Fruit fly (Drosophila melanogaster): ENCODE data around the gene trx.

The trx gene

DNA sequence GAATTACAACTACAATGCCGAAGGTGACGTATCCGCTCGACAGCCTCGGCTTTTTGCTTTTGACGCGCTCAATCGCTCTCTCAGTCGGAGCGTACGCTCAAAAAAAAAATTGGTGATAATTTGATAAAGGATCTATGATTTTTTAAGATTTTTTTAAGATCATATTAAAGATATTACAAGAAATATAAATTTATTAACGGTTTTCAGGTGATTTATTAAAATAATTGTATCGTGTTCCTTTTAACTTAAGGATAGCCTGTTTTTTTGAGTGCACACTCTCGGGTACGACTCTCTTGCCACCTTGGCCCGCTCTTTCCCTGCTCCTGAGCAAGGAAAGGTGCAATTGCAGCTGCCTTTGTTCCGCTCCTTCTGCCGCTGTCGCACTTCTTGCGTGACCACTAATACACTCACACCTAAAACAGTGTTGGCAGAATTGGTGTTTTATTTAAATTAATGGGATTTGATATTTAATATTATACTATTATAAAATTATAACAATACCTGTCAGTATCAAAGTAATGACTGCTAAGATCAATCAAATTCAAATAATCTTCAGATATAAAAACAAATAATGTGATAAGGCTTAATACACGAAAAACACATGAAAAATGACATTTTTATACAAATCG lies 8.7 kb downstream of the trx start (continued):
- TF ChIP-seq CG6792 (GFP tag; optimal IDR thresholded peaks at IDR 0.05) (peak; percentile 97), Sox15 (GFP tag; optimal IDR thresholded peaks at IDR 0.05) (peak; percentile 78), fkh (GFP tag; optimal IDR thresholded peaks at IDR 0.05) (no peak), salr (GFP tag; optimal IDR thresholded peaks at IDR 0.05) (peak; percentile 91 to 92), CG6276 (GFP tag; optimal IDR thresholded peaks at IDR 0.05) (peak; percentile 94), acj6 (GFP tag; optimal IDR thresholded peaks at IDR 0.05) (peak; percentile 96), CG8632 (GFP tag; optimal IDR thresholded peaks at IDR 0.05) (peak; percentile 97), lz (GFP tag; optimal IDR thresholded peaks at IDR 0.05) (peak; percentile 89), CG15336 (GFP tag; IDR thresholded peaks at IDR 0.05) (peak; percentile 99)

DNA sequence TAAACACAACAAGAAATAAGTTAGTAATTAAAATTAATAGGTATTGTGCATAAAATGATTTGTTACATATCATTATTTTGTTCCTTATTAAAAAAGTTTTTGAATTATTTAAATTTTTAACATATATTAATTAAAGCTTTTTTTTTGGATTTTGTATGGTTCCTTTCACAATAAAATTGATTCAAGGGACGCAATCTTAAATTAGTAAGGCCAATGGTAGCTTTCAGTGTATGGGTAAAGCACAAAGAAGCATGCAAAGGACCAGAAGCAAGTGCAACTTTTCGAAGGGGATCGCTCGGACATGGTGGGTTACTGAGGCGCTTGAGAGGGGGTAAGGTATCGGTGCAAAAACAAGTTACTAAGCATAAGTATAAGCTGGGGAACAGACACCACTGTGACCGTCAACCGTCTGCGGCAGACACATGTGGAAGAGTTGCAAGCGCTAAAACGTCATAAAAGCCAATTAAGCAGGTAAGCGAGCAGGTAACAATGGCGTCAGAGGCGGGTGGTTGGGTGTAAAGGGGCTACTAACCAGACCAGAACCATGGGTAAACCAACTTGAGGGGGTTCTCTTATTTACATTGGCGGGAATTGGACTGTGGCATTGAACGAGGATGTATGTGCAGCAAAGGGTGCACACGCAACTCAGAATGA lies 11.1 kb downstream of the trx start:
- no peak for TF ChIP-seq CG3032 (tag; optimal IDR thresholded peaks at IDR 0.05)
- TF ChIP-seq cyc (GFP tag; optimal IDR thresholded peaks at IDR 0.05): no peak
- no peak for TF ChIP-seq Hr4 (GFP tag; optimal IDR thresholded peaks at IDR 0.05)
- no peak for TF ChIP-seq acj6 (GFP tag; optimal IDR thresholded peaks at IDR 0.05)
- peak; percentile 70 for TF ChIP-seq dsx (GFP tag; optimal IDR thresholded peaks at IDR 0.05; ENCODE audit: poor library complexity, severe bottlenecking)
- TF ChIP-seq CG3919 (GFP tag; optimal IDR thresholded peaks at IDR 0.05): no peak
- no peak for TF ChIP-seq CG16779 (tag; optimal IDR thresholded peaks at IDR 0.05)
- peak; percentile 53 for TF ChIP-seq CG34406 (GFP tag; optimal IDR thresholded peaks at IDR 0.05)
- no peak for TF ChIP-seq Smox (GFP tag; optimal IDR thresholded peaks at IDR 0.05)
- no peak for TF ChIP-seq Gug (GFP tag; IDR thresholded peaks at IDR 0.05)
- TF ChIP-seq Eip75B (GFP tag; optimal IDR thresholded peaks at IDR 0.05): no peak
- no peak for TF ChIP-seq Ets21C (GFP tag; optimal IDR thresholded peaks at IDR 0.05)
- TF ChIP-seq Met (GFP tag; optimal IDR thresholded peaks at IDR 0.05): no peak
- peak; percentile 7; the same call in 1 of the 3 replicates for TF ChIP-seq CG6163 (GFP tag; IDR thresholded peaks at IDR 0.05)
- no peak for TF ChIP-seq Hr39 (GFP tag; optimal IDR thresholded peaks at IDR 0.05)
- peak in 1 of 2 experiments; percentile 89 for TF ChIP-seq ss (GFP tag; optimal IDR thresholded peaks at IDR 0.05)
- no peak for TF ChIP-seq CG6276 (GFP tag; optimal IDR thresholded peaks at IDR 0.05)
- no peak for TF ChIP-seq spab (GFP tag; optimal IDR thresholded peaks at IDR 0.05)
- no peak for TF ChIP-seq Eip78C (GFP tag)
- TF ChIP-seq topi (GFP tag; optimal IDR thresholded peaks at IDR 0.05): no peak
- TF ChIP-seq OdsH (GFP tag; optimal IDR thresholded peaks at IDR 0.05): no peak
- TF ChIP-seq achi (GFP tag; optimal IDR thresholded peaks at IDR 0.05): no peak
- no peak for TF ChIP-seq CG4318 (GFP tag; optimal IDR thresholded peaks at IDR 0.05)
- no peak for TF ChIP-seq fd85E (GFP tag; optimal IDR thresholded peaks at IDR 0.05)
- TF ChIP-seq Lpt (GFP tag; optimal IDR thresholded peaks at IDR 0.05): no peak
- no peak for TF ChIP-seq Sox15 (GFP tag; optimal IDR thresholded peaks at IDR 0.05)
- peak; percentile 69 for TF ChIP-seq CG10631 (GFP tag; optimal IDR thresholded peaks at IDR 0.05)
- peak; percentile 24 for TF ChIP-seq CG6792 (GFP tag; optimal IDR thresholded peaks at IDR 0.05)
- no peak for TF ChIP-seq fkh (GFP tag; optimal IDR thresholded peaks at IDR 0.05)
- TF ChIP-seq CG8119 (GFP tag; IDR thresholded peaks at IDR 0.05): no peak
- peak; percentile 74 for TF ChIP-seq svp (GFP tag)
- TF ChIP-seq CG8319 (GFP tag; optimal IDR thresholded peaks at IDR 0.05): no peak
- peak; percentile 23 for TF ChIP-seq Sox102F (GFP tag; optimal IDR thresholded peaks at IDR 0.05)
- no peak for TF ChIP-seq CG31627 (GFP tag; optimal IDR thresholded peaks at IDR 0.05)
- TF ChIP-seq Ets96B (tag; optimal IDR thresholded peaks at IDR 0.05): no peak
- no peak for TF ChIP-seq Hr38 (GFP tag; optimal IDR thresholded peaks at IDR 0.05)
- peak; percentile 20 for TF ChIP-seq fd59A (GFP tag; optimal IDR thresholded peaks at IDR 0.05)
- no peak for TF ChIP-seq CG9139 (GFP tag; optimal IDR thresholded peaks at IDR 0.05)
- no peak for TF ChIP-seq net (GFP tag; optimal IDR thresholded peaks at IDR 0.05)
- no peak for TF ChIP-seq CG15336 (GFP tag; IDR thresholded peaks at IDR 0.05)
- TF ChIP-seq CG6808 (GFP tag; optimal IDR thresholded peaks at IDR 0.05): peak; percentile 34
- TF ChIP-seq CG11294 (GFP tag; IDR thresholded peaks at IDR 0.05): no peak
